Fruit fly (Drosophila melanogaster): ENCODE results near the gene dac.

Gene dac

DNA sequence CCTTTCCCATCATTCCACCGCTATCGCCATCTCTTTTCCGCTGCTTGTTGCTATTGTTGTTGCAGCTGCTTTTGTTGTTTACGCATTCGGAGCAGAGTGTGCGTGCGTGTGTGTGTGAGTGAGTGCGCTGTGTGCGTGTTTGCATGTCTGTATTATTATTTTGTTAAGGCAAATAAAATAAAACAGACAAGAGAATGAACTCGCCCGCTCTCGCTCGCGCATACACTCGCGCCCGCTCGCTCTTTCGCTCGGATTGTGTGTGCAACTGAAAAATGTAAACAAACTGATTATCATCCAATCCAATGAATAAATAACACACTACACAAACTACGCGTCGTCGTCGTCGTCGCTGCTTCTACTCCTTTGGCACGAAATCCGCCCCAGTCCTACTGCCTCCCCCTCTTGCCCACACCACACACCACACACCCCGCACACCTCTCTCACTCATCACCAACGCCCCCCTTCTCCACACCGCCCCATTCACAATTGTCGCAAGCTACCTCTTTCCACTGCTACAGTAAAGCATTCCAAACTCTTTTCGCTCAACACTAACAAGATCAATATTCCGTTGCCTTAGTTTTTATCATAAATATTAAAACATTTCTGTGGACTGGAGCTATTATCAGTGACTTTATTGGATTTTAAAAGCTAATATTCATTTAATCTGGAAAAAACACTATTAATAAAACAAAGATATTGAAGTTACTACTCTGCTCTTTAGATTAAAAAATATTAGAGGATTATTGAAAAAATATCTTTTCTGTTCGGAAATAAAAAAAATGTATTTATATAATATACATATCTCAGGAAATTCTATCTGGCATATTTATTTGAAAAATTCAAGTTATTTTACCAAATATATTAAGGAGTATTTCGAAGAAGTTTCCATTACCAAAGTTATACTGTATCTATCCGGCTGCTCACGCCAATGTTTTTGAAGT lies 35.8 kb upstream of the dac start (continued):
- peak; percentile 69 for TF ChIP-seq E2f1 (GFP tag; IDR thresholded peaks at IDR 0.05)
- TF ChIP-seq Sry-β (GFP tag; optimal IDR thresholded peaks at IDR 0.05) = peak; percentile 73
- TF ChIP-seq CG10565 (GFP tag; optimal IDR thresholded peaks at IDR 0.05) = no peak
- TF ChIP-seq her (GFP tag; optimal IDR thresholded peaks at IDR 0.05) = peak; percentile 71
- TF ChIP-seq CG9609 (GFP tag; optimal IDR thresholded peaks at IDR 0.05) = peak; percentile 68
- no peak; the same call in 2 of the 3 replicates for TF ChIP-seq CG11093 (GFP tag; IDR thresholded peaks at IDR 0.05)
- TF ChIP-seq CG12236 (GFP tag; optimal IDR thresholded peaks at IDR 0.05) = peak; percentile 93
- TF ChIP-seq CG14050 (GFP tag; IDR thresholded peaks at IDR 0.05) = peak; percentile 31; the same call in 1 of the 3 replicates
- TF ChIP-seq psq (GFP tag; optimal IDR thresholded peaks at IDR 0.05) = peak; percentile 89
- peak; percentile 93 for TF ChIP-seq CG10209 (GFP tag; optimal IDR thresholded peaks at IDR 0.05)
- peak; percentile 72 for TF ChIP-seq CG12942 (GFP tag; optimal IDR thresholded peaks at IDR 0.05)
- TF ChIP-seq emc (GFP tag; optimal IDR thresholded peaks at IDR 0.05) = peak; percentile 35
- no peak for TF ChIP-seq CG9215 (GFP tag; IDR thresholded peaks at IDR 0.05)
- peak; percentile 66 for TF ChIP-seq Fer3 (tag; optimal IDR thresholded peaks at IDR 0.05)
- TF ChIP-seq aop (GFP tag; IDR thresholded peaks at IDR 0.05) = no peak
- peak; percentile 6 for TF ChIP-seq Dip3 (GFP tag; optimal IDR thresholded peaks at IDR 0.05)
- peak; percentile 54 for TF ChIP-seq CG30020 (tag; optimal IDR thresholded peaks at IDR 0.05)
- no peak for TF ChIP-seq CkIIα-i1 (GFP tag; IDR thresholded peaks at IDR 0.05)
- peak; percentile 77 for TF ChIP-seq trem (tag; optimal IDR thresholded peaks at IDR 0.05)
- no peak for TF ChIP-seq CG15073 (GFP tag; optimal IDR thresholded peaks at IDR 0.05)
- peak; percentile 81 for TF ChIP-seq Mad (GFP tag; optimal IDR thresholded peaks at IDR 0.05)
- TF ChIP-seq Oaz (GFP tag; IDR thresholded peaks at IDR 0.05) = no peak
- TF ChIP-seq CG7786 (GFP tag; optimal IDR thresholded peaks at IDR 0.05) = peak; percentile 62
- TF ChIP-seq amos (GFP tag; IDR thresholded peaks at IDR 0.05; ENCODE audit: partially characterized antibody) = no peak
- TF ChIP-seq Aef1 (GFP tag; IDR thresholded peaks at IDR 0.05) = peak; percentile 93
- TF ChIP-seq CG2678 (tag; optimal IDR thresholded peaks at IDR 0.05) = peak; percentile 86
- TF ChIP-seq CG4854 (GFP tag; optimal IDR thresholded peaks at IDR 0.05) = peak; percentile 57
- peak; percentile 66 for TF ChIP-seq CG33213 (GFP tag; optimal IDR thresholded peaks at IDR 0.05)
- peak; percentile 91 for TF ChIP-seq CG1233 (GFP tag; optimal IDR thresholded peaks at IDR 0.05)
- TF ChIP-seq CG12104 (GFP tag; optimal IDR thresholded peaks at IDR 0.05) = peak; percentile 83
- TF ChIP-seq fd3F (GFP tag; optimal IDR thresholded peaks at IDR 0.05) = peak; percentile 31
- no peak for TF ChIP-seq CG7963 (GFP tag; IDR thresholded peaks at IDR 0.05; ENCODE audit: partially characterized antibody)
- TF ChIP-seq tup (GFP tag; optimal IDR thresholded peaks at IDR 0.05) = peak; percentile 64
- peak; percentile 85 for TF ChIP-seq twi (tag; optimal IDR thresholded peaks at IDR 0.05)
- peak; percentile 72 for TF ChIP-seq disco-r (GFP tag; optimal IDR thresholded peaks at IDR 0.05)
- TF ChIP-seq lola (GFP tag; optimal IDR thresholded peaks at IDR 0.05) = peak in 1 of 3 experiments; percentile 89
- TF ChIP-seq seq (GFP tag; IDR thresholded peaks at IDR 0.05) = peak; percentile 74
- TF ChIP-seq kay (GFP tag; optimal IDR thresholded peaks at IDR 0.05) = peak; percentile 85
- no peak for TF ChIP-seq al (GFP tag; IDR thresholded peaks at IDR 0.05)
- no peak for TF ChIP-seq Optix (GFP tag; IDR thresholded peaks at IDR 0.05)
- peak; percentile 77 to 89 for TF ChIP-seq bsh (GFP tag; optimal IDR thresholded peaks at IDR 0.05)
- TF ChIP-seq chn (GFP tag; optimal IDR thresholded peaks at IDR 0.05) = peak; percentile 67
- TF ChIP-seq CG9932 (GFP tag; IDR thresholded peaks at IDR 0.05) = 0 out of 2 replicates have a peak, but pooled peaks have one; percentile 6
- no peak for TF ChIP-seq CG6272 (GFP tag; IDR thresholded peaks at IDR 0.05)
- TF ChIP-seq exex (tag; optimal IDR thresholded peaks at IDR 0.05) = peak; percentile 53
- peak; percentile 83 for TF ChIP-seq run (tag; optimal IDR thresholded peaks at IDR 0.05)
- TF ChIP-seq kni (GFP tag; optimal IDR thresholded peaks at IDR 0.05) = peak; percentile 99
- TF ChIP-seq CG8281 (tag; optimal IDR thresholded peaks at IDR 0.05) = peak; percentile 71

Data from whole organism, embryonic.